Worm (Caenorhabditis elegans) whole organism, late embryonic: ENCODE data around the gene T25B2.1.

Experiments used
- ama-1 ChIP-seq: fragments of 150-350 bp; optimal IDR thresholded peaks from 2 replicates; lab custom pipeline; 2014
- ceh-2 ChIP-seq: sonication (generic microtip); optimal IDR thresholded peaks from 2 replicates; lab custom pipeline; 2016; ENCODE audit warnings: missing genotype, missing genetic modification characterization, missing compliant biosample characterization
- pha-2 ChIP-seq: sonication (generic microtip); optimal IDR thresholded peaks from 2 replicates; lab custom pipeline; 2017; ENCODE audit warnings: mild to moderate bottlenecking, missing genetic modification characterization, missing compliant biosample characterization
- pqm-1 ChIP-seq: sonication (generic microtip); optimal IDR thresholded peaks from 2 replicates; lab custom pipeline; 2016; ENCODE audit warnings: missing genetic modification characterization, missing compliant biosample characterization
- pros-1 ChIP-seq: fragments of 150-350 bp; optimal IDR thresholded peaks from 2 replicates; lab custom pipeline; 2014; ENCODE audit warnings: missing biosample characterization, missing genetic modification reagents, missing genetic modification characterization
- rnt-1 ChIP-seq: sonication (generic microtip); optimal IDR thresholded peaks from 2 replicates; lab custom pipeline; 2016; ENCODE audit warnings: missing genetic modification characterization, missing compliant biosample characterization
- syd-9 ChIP-seq: sonication (generic microtip); optimal IDR thresholded peaks from 2 replicates; lab custom pipeline; 2016; ENCODE audit warnings: mild to moderate bottlenecking, missing genetic modification characterization, moderate library complexity, missing compliant biosample characterization
- tbx-2 ChIP-seq: sonication (generic microtip); optimal IDR thresholded peaks from 2 replicates; lab custom pipeline; 2016; ENCODE audit warnings: missing genetic modification characterization, missing compliant biosample characterization

- no peak for TF ChIP-seq ama-1 (lab: Kevin White, UChicago)
- no peak for TF ChIP-seq pqm-1 (tag; lab: Kevin White, UChicago)
- no peak for TF ChIP-seq tbx-2 (tag; lab: Kevin White, UChicago)
- no peak for TF ChIP-seq ceh-2
- no peak for TF ChIP-seq pha-2 (tag; lab: Kevin White, UChicago)
- no peak for TF ChIP-seq pros-1 (tag; lab: Kevin White, UChicago)
- TF ChIP-seq syd-9, result no peak
- no peak for TF ChIP-seq rnt-1
Measured at ce11 chrX:6180293-6180692, 6.5 kb downstream of the T25B2.1 start, which contains the start of gene T13C5.7.
